Worm (Caenorhabditis elegans) whole organism, young adult: ENCODE results near the gene K01A6.4.

Experiments
- F10E7.11 ChIP-seq: sonication (generic microtip); optimal IDR thresholded peaks from 2 replicates; lab custom pipeline; 2017; ENCODE audit warnings: mild to moderate bottlenecking, missing genetic modification characterization, moderate library complexity, missing compliant biosample characterization
- T07F8.4 ChIP-seq: sonication (generic microtip); optimal IDR thresholded peaks from 2 replicates; lab custom pipeline; 2016; ENCODE audit warnings: mild to moderate bottlenecking, missing genetic modification characterization, moderate library complexity, missing compliant biosample characterization
- Y67H2A.10 ChIP-seq: fragments of 200-800 bp; sonication (Bioruptor generic); conservative IDR thresholded peaks from 2 replicates; pipeline ENCODE4 v1.3.6; 2022; ENCODE audit warnings: missing genetic modification reagents, missing genetic modification characterization, missing compliant biosample characterization
- Y79H2A.3 ChIP-seq: fragments of 200-800 bp; sonication (Bioruptor generic); conservative IDR thresholded peaks from 2 replicates; pipeline ENCODE4 v1.3.6; 2022; ENCODE audit warnings: missing genetic modification reagents, missing genetic modification characterization, missing compliant biosample characterization
- him-1 ChIP-seq: sonication (generic microtip); optimal IDR thresholded peaks from 2 replicates; lab custom pipeline; 2016; ENCODE audit warnings: missing genotype, missing genetic modification reagents, missing genetic modification characterization, missing compliant biosample characterization
- lin-40 ChIP-seq: sonication (generic microtip); optimal IDR thresholded peaks from 2 replicates; lab custom pipeline; 2016; ENCODE audit warnings: missing genetic modification characterization, mild to moderate bottlenecking, missing compliant biosample characterization, missing genotype, missing genetic modification reagents
- lsy-27 ChIP-seq: sonication (generic microtip); optimal IDR thresholded peaks from 2 replicates; lab custom pipeline; 2017; ENCODE audit warnings: missing genetic modification characterization, mild to moderate bottlenecking, missing compliant biosample characterization, antibody characterized with exemption, missing genotype, borderline replicate concordance; ENCODE audit not compliant: insufficient read depth
- unc-62 ChIP-seq: fragments of 150-350 bp; optimal IDR thresholded peaks from 2 replicates; lab custom pipeline; 2014; ENCODE audit warnings: missing biosample characterization, missing genetic modification reagents, missing genetic modification characterization
- ztf-18 ChIP-seq: sonication (generic microtip); optimal IDR thresholded peaks from 2 replicates; lab custom pipeline; 2016; ENCODE audit warnings: missing genotype, mild to moderate bottlenecking, missing genetic modification characterization, missing compliant biosample characterization
- ztf-25 ChIP-seq: fragments of 200-800 bp; sonication (Bioruptor generic); IDR thresholded peaks from 2 replicates; pipeline ENCODE4 v1.3.6; 2022; ENCODE audit warnings: missing genetic modification reagents, missing genetic modification characterization, missing compliant biosample characterization
- ztf-28 ChIP-seq: fragments of 200-800 bp; sonication (Bioruptor generic); IDR thresholded peaks from 2 replicates; pipeline ENCODE4 v1.3.6; 2022; ENCODE audit warnings: missing genetic modification reagents, missing genetic modification characterization, missing compliant biosample characterization

- TF ChIP-seq T07F8.4 (tag; lab: Kevin White, UChicago) (no peak), ztf-18 (tag; lab: Kevin White, UChicago) (no peak), lin-40 (tag; lab: Kevin White, UChicago) (no peak), him-1 (tag; lab: Kevin White, UChicago) (no peak), Y67H2A.10 (GFP tag; lab: Robert Waterston, UW) (no peak), ztf-25 (GFP tag; lab: Robert Waterston, UW) (no peak), ztf-28 (GFP tag; lab: Robert Waterston, UW) (no peak), lsy-27 (tag; lab: Kevin White, UChicago) (no peak), Y79H2A.3 (GFP tag; lab: Robert Waterston, UW) (no peak), F10E7.11 (no peak), unc-62 (GFP tag; lab: Kevin White, UChicago) (no peak)
Measured at ce11 chrIV:11765507-11765906, 25.4 kb upstream of the K01A6.4 start.
